Fruit fly (Drosophila melanogaster): ENCODE data around the gene CG11828.

DNA sequence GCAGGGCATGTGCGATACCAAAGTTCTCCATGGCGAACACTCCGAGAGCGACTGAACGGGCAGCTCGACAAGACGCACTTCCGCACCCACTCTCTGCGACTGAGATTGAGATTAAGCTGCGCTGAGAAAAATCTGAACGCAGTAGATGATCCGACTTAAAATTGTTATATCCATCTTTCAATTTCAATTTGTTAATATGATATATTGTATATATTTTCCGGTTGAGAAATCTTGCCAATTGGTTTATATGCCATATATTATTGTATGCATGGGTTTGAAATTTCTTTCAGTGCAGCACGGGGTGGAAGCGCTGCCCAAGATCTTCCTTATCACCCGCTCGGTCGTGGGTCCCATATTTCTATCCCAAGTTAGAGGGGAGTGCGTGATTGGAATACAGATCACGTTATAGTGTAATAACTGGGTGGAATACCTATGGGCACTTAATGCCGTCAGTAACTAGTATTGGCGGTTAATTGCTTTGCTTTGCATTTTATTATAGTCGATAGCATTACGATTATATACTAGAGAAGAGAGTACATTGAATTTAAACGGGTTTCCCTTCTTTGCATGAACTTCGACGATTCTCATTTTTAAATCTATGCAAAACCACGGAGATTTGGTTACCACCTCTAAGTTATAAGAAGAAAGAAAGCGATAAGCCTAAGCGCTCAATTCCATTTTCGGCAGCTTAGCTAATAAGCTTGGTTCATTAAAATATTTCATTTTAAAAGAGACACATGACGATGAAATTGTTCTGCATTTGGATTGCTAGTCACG is 42.6 kb upstream of the CG11828 start, which contains the start of the genes Nepl19 and Nepl20:
- no peak for TF ChIP-seq psq (optimal IDR thresholded peaks at IDR 0.05)
- TF ChIP-seq insv (optimal IDR thresholded peaks at IDR 0.05): no peak
